Fruit fly (Drosophila melanogaster) whole organism, embryonic: ENCODE results near the gene scaf6.

ENCODE experiments used
- Adf1 ChIP-seq: fragments of 200-800 bp; sonication (Bioruptor generic); IDR thresholded peaks from 2 replicates; pipeline ENCODE4 v1.3.6; 2022; ENCODE audit warnings: missing biosample characterization, missing genetic modification characterization
- B-H1 ChIP-seq: fragments of 200-800 bp; sonication (Bioruptor generic); IDR thresholded peaks from 3 replicates; pipeline ENCODE4 v1.3.6; 2022; ENCODE audit warnings: missing biosample characterization, missing genetic modification characterization
- Blimp-1 ChIP-seq: fragments of 200-800 bp; sonication (Bioruptor generic); optimal IDR thresholded peaks from 3 replicates; lab custom pipeline; 2018; ENCODE audit warnings: missing biosample characterization, missing genetic modification characterization, mild to moderate bottlenecking, moderate library complexity, missing genetic modification reagents
- CG10979 ChIP-seq: fragments of 200-800 bp; sonication (Bioruptor generic); optimal IDR thresholded peaks from 2 replicates; lab custom pipeline; 2018; ENCODE audit warnings: missing biosample characterization, mild to moderate bottlenecking, missing genetic modification characterization, moderate library complexity
- CG11696 ChIP-seq: fragments of 200-800 bp; sonication (Bioruptor generic); IDR thresholded peaks from 2 replicates; pipeline ENCODE4 v1.3.6; 2022; ENCODE audit warnings: missing biosample characterization, missing genetic modification characterization
- CG11723 ChIP-seq: fragments of 200-800 bp; sonication (Bioruptor generic); optimal IDR thresholded peaks from 2 replicates; lab custom pipeline; 2017; ENCODE audit warnings: missing biosample characterization, mild to moderate bottlenecking, missing genetic modification characterization
- CG12299 ChIP-seq: fragments of 200-800 bp; sonication (Bioruptor generic); optimal IDR thresholded peaks from 2 replicates; lab custom pipeline; 2018; ENCODE audit warnings: missing biosample characterization, mild to moderate bottlenecking, missing genetic modification characterization
- CG1233 ChIP-seq: fragments of 200-800 bp; sonication (Bioruptor generic); optimal IDR thresholded peaks from 4 replicates; lab custom pipeline; 2018; ENCODE audit warnings: missing biosample characterization, mild to moderate bottlenecking, missing genetic modification characterization
- CG12391 ChIP-seq: fragments of 200-800 bp; sonication (Bioruptor generic); optimal IDR thresholded peaks from 3 replicates; lab custom pipeline; 2018; ENCODE audit warnings: missing biosample characterization, mild to moderate bottlenecking, missing genetic modification characterization, moderate library complexity
- CG14710 ChIP-seq: fragments of 200-800 bp; sonication (Bioruptor generic); optimal IDR thresholded peaks from 3 replicates; lab custom pipeline; 2019; ENCODE audit warnings: missing biosample characterization, mild to moderate bottlenecking, missing genetic modification characterization, moderate library complexity
- CG15269 ChIP-seq: fragments of 200-800 bp; sonication (Bioruptor generic); optimal IDR thresholded peaks from 2 replicates; lab custom pipeline; 2018; ENCODE audit warnings: missing biosample characterization, mild to moderate bottlenecking, missing genetic modification characterization, moderate library complexity
- CG16863 ChIP-seq: fragments of 200-800 bp; sonication (Bioruptor generic); optimal IDR thresholded peaks from 3 replicates; lab custom pipeline; 2016; ENCODE audit warnings: missing biosample characterization, missing genetic modification characterization
- CG17361 ChIP-seq: fragments of 200-800 bp; sonication (Bioruptor generic); IDR thresholded peaks from 3 replicates; pipeline ENCODE4 v1.3.6; 2022; ENCODE audit warnings: missing biosample characterization, missing genetic modification characterization
- CG18476 ChIP-seq: fragments of 200-800 bp; sonication (Bioruptor generic); optimal IDR thresholded peaks from 2 replicates; lab custom pipeline; 2016; ENCODE audit warnings: missing biosample characterization, mild to moderate bottlenecking, missing genetic modification characterization
- CG2202 ChIP-seq: fragments of 200-800 bp; sonication (Bioruptor generic); optimal IDR thresholded peaks from 2 replicates; lab custom pipeline; 2018; ENCODE audit warnings: missing biosample characterization, mild to moderate bottlenecking, missing genetic modification characterization
- CG30020 ChIP-seq: fragments of 200-800 bp; optimal IDR thresholded peaks from 2 replicates; lab custom pipeline; 2019; ENCODE audit warnings: missing biosample characterization, mild to moderate bottlenecking, missing genetic modification characterization, moderate library complexity
- CG31365 ChIP-seq: fragments of 200-800 bp; sonication (Bioruptor generic); optimal IDR thresholded peaks from 2 replicates; lab custom pipeline; 2018; ENCODE audit warnings: missing biosample characterization, mild to moderate bottlenecking, missing genetic modification characterization
- CG3407 ChIP-seq: fragments of 200-800 bp; sonication (Bioruptor generic); optimal IDR thresholded peaks from 2 replicates; lab custom pipeline; 2018; ENCODE audit warnings: missing biosample characterization, mild to moderate bottlenecking, missing genetic modification characterization
- CG6791 ChIP-seq: fragments of 200-800 bp; sonication (Bioruptor generic); IDR thresholded peaks from 3 replicates; pipeline ENCODE4 v1.3.6; 2022; ENCODE audit warnings: missing biosample characterization, missing genetic modification characterization; ENCODE audit not compliant: partially characterized antibody
- CG7357 ChIP-seq: fragments of 200-800 bp; sonication (Bioruptor generic); IDR thresholded peaks from 3 replicates; pipeline ENCODE4 v1.3.6; 2022; ENCODE audit warnings: missing biosample characterization, missing genetic modification characterization
- CG7556 ChIP-seq: fragments of 200-800 bp; sonication (Bioruptor generic); optimal IDR thresholded peaks from 2 replicates; lab custom pipeline; 2017; ENCODE audit warnings: missing biosample characterization, mild to moderate bottlenecking, missing genetic modification characterization
- CG9437 ChIP-seq: fragments of 200-800 bp; sonication (Bioruptor generic); optimal IDR thresholded peaks from 2 replicates; lab custom pipeline; 2018; ENCODE audit warnings: missing biosample characterization, mild to moderate bottlenecking, missing genetic modification characterization
- Dbx ChIP-seq: fragments of 200-800 bp; sonication (Bioruptor generic); IDR thresholded peaks from 3 replicates; pipeline ENCODE4 v1.3.6; 2022; ENCODE audit warnings: missing biosample characterization, missing genetic modification characterization
- Dfd ChIP-seq, 2 experiments: fragments of >200 bp; optimal IDR thresholded peaks; 2 replicates each; lab custom pipeline; 2017; ENCODE audit warnings: missing biosample characterization in 2 of 2, missing genetic modification characterization in 2 of 2
- Dip2 ChIP-seq: fragments of 200-800 bp; sonication (Bioruptor generic); IDR thresholded peaks from 2 replicates; pipeline ENCODE4 v1.3.6; 2022; ENCODE audit warnings: missing biosample characterization, missing genetic modification characterization
- Eip74EF ChIP-seq, 2 experiments: fragments of 200-800 bp in 1 of 2; fragments of >200 bp in 1 of 2; sonication (Bioruptor generic) in 1 of 2; optimal IDR thresholded peaks; 2 replicates each; lab custom pipeline; 2017 to 2019; ENCODE audit warnings: missing biosample characterization in 2 of 2, missing genetic modification characterization in 2 of 2, mild to moderate bottlenecking in 1 of 2, moderate library complexity in 1 of 2
- HHEX ChIP-seq: fragments of 200-800 bp; sonication (Bioruptor generic); optimal IDR thresholded peaks from 3 replicates; lab custom pipeline; 2017; ENCODE audit warnings: missing biosample characterization, mild to moderate bottlenecking, missing genetic modification characterization, missing genetic modification reagents
- HLHmδ ChIP-seq: fragments of 200-800 bp; sonication (Bioruptor generic); optimal IDR thresholded peaks from 2 replicates; lab custom pipeline; 2018; ENCODE audit warnings: missing biosample characterization, mild to moderate bottlenecking, missing genetic modification characterization, moderate library complexity
- Hand ChIP-seq: fragments of 200-800 bp; sonication (Bioruptor generic); optimal IDR thresholded peaks from 2 replicates; lab custom pipeline; 2017; ENCODE audit warnings: mild to moderate bottlenecking, missing biosample characterization, missing genetic modification reagents, missing genetic modification characterization
- MTF-1 ChIP-seq: fragments of 200-800 bp; sonication (Bioruptor generic); optimal IDR thresholded peaks from 2 replicates; lab custom pipeline; 2018; ENCODE audit warnings: missing biosample characterization, mild to moderate bottlenecking, missing genetic modification characterization, borderline replicate concordance
- Sin3A ChIP-seq: fragments of >200 bp; optimal IDR thresholded peaks from 2 replicates; lab custom pipeline; 2018
- Sox100B ChIP-seq: fragments of 200-800 bp; sonication (Bioruptor generic); optimal IDR thresholded peaks from 3 replicates; lab custom pipeline; 2018; ENCODE audit warnings: missing biosample characterization, mild to moderate bottlenecking, missing genetic modification characterization
- Sry-β ChIP-seq: fragments of 200-800 bp; sonication (Bioruptor generic); optimal IDR thresholded peaks from 2 replicates; lab custom pipeline; 2018; ENCODE audit warnings: missing biosample characterization, mild to moderate bottlenecking, missing genetic modification characterization, moderate library complexity
- Stat92E ChIP-seq, 3 experiments: fragments of >200 bp in 2 of 3; fragments of 200-800 bp in 1 of 3; sonication (Bioruptor generic) in 1 of 3; optimal IDR thresholded peaks; 2 replicates each; lab custom pipeline; 2017 to 2019; ENCODE audit warnings: missing biosample characterization in 3 of 3, missing genetic modification characterization in 3 of 3, mild to moderate bottlenecking in 1 of 3, moderate library complexity in 1 of 3
- amos ChIP-seq: fragments of 200-800 bp; sonication (Bioruptor generic); IDR thresholded peaks from 2 replicates; pipeline ENCODE4 v1.3.6; 2022; ENCODE audit warnings: missing biosample characterization, missing genetic modification characterization; ENCODE audit not compliant: partially characterized antibody
- cwo ChIP-seq: fragments of 200-800 bp; sonication (Bioruptor generic); optimal IDR thresholded peaks from 3 replicates; lab custom pipeline; 2017; ENCODE audit warnings: missing biosample characterization, missing genetic modification characterization, mild to moderate bottlenecking, moderate library complexity, missing genetic modification reagents
- dysf ChIP-seq: fragments of 200-800 bp; sonication (Bioruptor generic); IDR thresholded peaks from 3 replicates; pipeline ENCODE4 v1.3.6; 2022; ENCODE audit warnings: missing biosample characterization, missing genetic modification characterization
- gce ChIP-seq: fragments of 200-800 bp; sonication (Bioruptor generic); IDR thresholded peaks from 3 replicates; pipeline ENCODE4 v1.3.6; 2022; ENCODE audit warnings: missing biosample characterization, missing genetic modification characterization
- gfzf ChIP-seq: fragments of 200-800 bp; sonication (Bioruptor generic); optimal IDR thresholded peaks from 2 replicates; lab custom pipeline; 2016; ENCODE audit warnings: missing biosample characterization, mild to moderate bottlenecking, missing genetic modification characterization, moderate library complexity
- hb ChIP-seq: fragments of 200-800 bp; sonication (Bioruptor generic); IDR thresholded peaks from 3 replicates; pipeline ENCODE4 v1.3.6; 2022; ENCODE audit warnings: missing biosample characterization, missing genetic modification characterization; ENCODE audit not compliant: partially characterized antibody
- lola ChIP-seq, 3 experiments: fragments of >200 bp in 2 of 3; fragments of 200-800 bp in 1 of 3; sonication (Bioruptor generic) in 1 of 3; optimal IDR thresholded peaks; 2 replicates each; lab custom pipeline; 2017 to 2019; ENCODE audit warnings: missing biosample characterization in 3 of 3, missing genetic modification characterization in 3 of 3, mild to moderate bottlenecking in 1 of 3, moderate library complexity in 1 of 3
- nerfin-2 ChIP-seq: fragments of 200-800 bp; sonication (Bioruptor generic); IDR thresholded peaks from 2 replicates; pipeline ENCODE4 v1.3.6; 2022; ENCODE audit warnings: missing biosample characterization, missing genetic modification characterization; ENCODE audit not compliant: partially characterized antibody
- nmo ChIP-seq: fragments of 200-800 bp; sonication (Bioruptor generic); optimal IDR thresholded peaks from 2 replicates; lab custom pipeline; 2018; ENCODE audit warnings: missing biosample characterization, mild to moderate bottlenecking, missing genetic modification characterization, moderate library complexity
- onecut ChIP-seq: fragments of 200-800 bp; sonication (Bioruptor generic); IDR thresholded peaks from 2 replicates; pipeline ENCODE4 v1.3.6; 2022; ENCODE audit warnings: missing biosample characterization, missing genetic modification characterization
- run ChIP-seq: fragments of 200-800 bp; sonication (Bioruptor generic); optimal IDR thresholded peaks from 3 replicates; lab custom pipeline; 2018; ENCODE audit warnings: missing biosample characterization, mild to moderate bottlenecking, missing genetic modification characterization
- scrt ChIP-seq: fragments of 200-800 bp; sonication (Bioruptor generic); optimal IDR thresholded peaks from 2 replicates; lab custom pipeline; 2018; ENCODE audit warnings: missing biosample characterization, mild to moderate bottlenecking, missing genetic modification characterization, moderate library complexity
- seq ChIP-seq: fragments of 200-800 bp; sonication (Bioruptor generic); IDR thresholded peaks from 2 replicates; pipeline ENCODE4 v1.3.6; 2022; ENCODE audit warnings: missing biosample characterization, missing genetic modification characterization
- ttk ChIP-seq: fragments of 200-800 bp; sonication (Bioruptor generic); IDR thresholded peaks from 2 replicates; pipeline ENCODE4 v2.1.2; 2022; ENCODE audit warnings: missing biosample characterization, missing genetic modification characterization
- unpg ChIP-seq: fragments of 200-800 bp; sonication (Bioruptor generic); optimal IDR thresholded peaks from 3 replicates; lab custom pipeline; 2018; ENCODE audit warnings: missing biosample characterization, mild to moderate bottlenecking, missing genetic modification characterization, moderate library complexity

The scaf6 gene

DNA sequence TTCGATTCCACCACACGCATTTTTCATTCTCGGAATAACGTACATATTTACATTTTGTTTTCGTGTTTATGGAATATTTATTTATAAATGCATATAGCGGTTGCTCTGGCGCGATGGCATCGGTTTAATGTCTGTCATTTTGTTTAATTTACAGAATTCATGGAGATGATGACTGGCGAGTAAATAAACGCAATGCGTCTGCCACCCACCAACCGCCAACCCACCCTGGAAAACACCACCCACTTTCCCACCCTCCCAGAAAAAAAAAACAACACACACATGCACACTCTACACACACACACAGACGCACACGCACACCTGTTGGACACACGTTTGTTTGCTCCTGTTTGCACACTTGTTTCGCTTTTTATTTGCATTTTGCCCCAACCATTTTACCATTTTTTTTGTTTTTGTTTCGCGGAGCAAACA lies 5.5 kb upstream of the scaf6 start (continued):
- TF ChIP-seq gce (GFP tag; lab: Robert Waterston, UW) (peak; percentile 48; the same call in 1 of the 3 replicates), CG7556 (peak; percentile 13), CG30020 (tag; lab: Kevin White, UChicago) (no peak), gfzf (GFP tag; lab: Kevin White, UChicago) (no peak), unpg (GFP tag; lab: Kevin White, UChicago) (peak; percentile 25), amos (GFP tag; lab: Robert Waterston, UW) (no peak), Dbx (no peak), CG10979 (tag; lab: Kevin White, UChicago) (peak; percentile 18), Sry-β (GFP tag; lab: Kevin White, UChicago) (no peak), Sox100B (peak; percentile 47), run (tag; lab: Kevin White, UChicago) (no peak), HHEX (GFP tag; lab: Kevin White, UChicago) (peak; percentile 5), onecut (GFP tag; lab: Robert Waterston, UW) (no peak), dysf (peak; percentile 46; the same call in 1 of the 3 replicates), Stat92E (GFP tag; optimal IDR thresholded peaks at IDR 0.05; lab: Kevin White, UChicago) (peak in 1 of 3 experiments; percentile 21), CG12391 (tag; lab: Kevin White, UChicago) (peak; percentile 12), scrt (peak; percentile 62), CG17361 (GFP tag; lab: Robert Waterston, UW) (no peak), CG2202 (tag; lab: Kevin White, UChicago) (peak; percentile 21), CG3407 (GFP tag; lab: Kevin White, UChicago) (peak; percentile 32), lola (GFP tag; optimal IDR thresholded peaks at IDR 0.05; lab: Kevin White, UChicago) (peak in 1 of 3 experiments; percentile 32), nmo (GFP tag; lab: Kevin White, UChicago) (peak; percentile 5), CG1233 (no peak), Blimp-1 (peak; percentile 60), HLHmδ (GFP tag; lab: Kevin White, UChicago) (no peak), MTF-1 (GFP tag; lab: Kevin White, UChicago) (no peak), CG12299 (tag; lab: Kevin White, UChicago) (peak; percentile 32), hb (GFP tag; lab: Robert Waterston, UW) (no peak), CG18476 (GFP tag; lab: Kevin White, UChicago) (no peak), Hand (no peak), B-H1 (no peak), CG9437 (GFP tag; lab: Kevin White, UChicago) (no peak), CG16863 (GFP tag; lab: Kevin White, UChicago) (no peak), cwo (GFP tag; lab: Kevin White, UChicago) (peak; percentile 21), CG11696 (GFP tag; lab: Robert Waterston, UW) (no peak), CG7357 (no peak), CG11723 (GFP tag; lab: Kevin White, UChicago) (no peak), CG15269 (no peak), CG14710 (tag; lab: Kevin White, UChicago) (peak; percentile 35), Dip2 (no peak), CG31365 (tag; lab: Kevin White, UChicago) (peak; percentile 22), nerfin-2 (GFP tag; lab: Robert Waterston, UW) (no peak), ttk (GFP tag; lab: Robert Waterston, UW) (no peak), seq (0 out of 2 replicates have a peak, but pooled peaks have one; percentile 19), Eip74EF (GFP tag; optimal IDR thresholded peaks at IDR 0.05; lab: Kevin White, UChicago) (peak in 1 of 2 experiments; percentile 48), CG6791 (GFP tag; lab: Robert Waterston, UW) (no peak), Dfd (GFP tag; optimal IDR thresholded peaks at IDR 0.05; lab: Kevin White, UChicago) (no peak), Adf1 (GFP tag; lab: Robert Waterston, UW) (no peak), Sin3A (no peak)
